Worm (Caenorhabditis elegans) whole organism, mixed stage, embryonic: Measurements from ENCODE around the gene ZC262.4.

Experiments used
- ces-1 ChIP-seq: fragments of 150-350 bp; optimal IDR thresholded peaks from 2 replicates; lab custom pipeline; 2014; ENCODE audit warnings: missing biosample characterization, missing genetic modification reagents, missing genetic modification characterization
- elt-1 ChIP-seq: sonication (generic microtip); optimal IDR thresholded peaks from 2 replicates; lab custom pipeline; 2017; ENCODE audit warnings: missing genetic modification characterization, mild to moderate bottlenecking, missing compliant biosample characterization, antibody characterized with exemption, moderate library complexity, borderline replicate concordance; ENCODE audit not compliant: insufficient read depth
- elt-3 ChIP-seq: fragments of 150-350 bp; optimal IDR thresholded peaks from 2 replicates; lab custom pipeline; 2014; ENCODE audit warnings: missing biosample characterization, missing genetic modification characterization
- lsy-2 ChIP-seq: fragments of 150-350 bp; optimal IDR thresholded peaks from 2 replicates; lab custom pipeline; 2014; ENCODE audit warnings: missing biosample characterization, missing genetic modification characterization
- nhr-12 ChIP-seq: fragments of 150-350 bp; optimal IDR thresholded peaks from 2 replicates; lab custom pipeline; 2014; ENCODE audit warnings: missing biosample characterization, missing genetic modification characterization
- pha-4 ChIP-seq: fragments of 150-350 bp; optimal IDR thresholded peaks from 2 replicates; lab custom pipeline; 2018; ENCODE audit warnings: missing biosample characterization, missing genetic modification reagents, missing genetic modification characterization
- snpc-4 ChIP-seq: fragments of 150-350 bp; optimal IDR thresholded peaks from 2 replicates; lab custom pipeline; 2014; ENCODE audit warnings: missing biosample characterization, missing genetic modification characterization

DNA sequence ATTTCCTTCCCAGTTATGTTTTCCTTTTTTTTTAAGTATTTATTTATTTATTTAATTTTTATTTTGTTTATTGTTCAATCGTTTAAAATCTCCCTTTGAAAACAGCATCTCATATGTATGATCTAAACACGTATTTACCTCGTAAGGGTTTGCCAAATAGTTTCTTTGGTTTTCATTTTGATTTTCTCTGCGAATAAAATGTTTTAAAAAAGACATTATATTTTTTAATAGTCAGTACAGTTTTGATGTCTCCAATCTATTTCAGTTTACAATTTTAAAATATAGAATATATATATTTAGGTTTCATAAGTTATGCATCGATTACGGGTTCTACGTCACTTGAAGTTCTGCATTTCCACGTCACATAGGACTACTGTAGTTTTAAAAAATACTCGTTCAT, 46.3 kb upstream of the ZC262.4 start, which contains the start of gene R05D3.12:
- TF ChIP-seq elt-3 (tag; lab: Kevin White, UChicago) = no peak
- TF ChIP-seq nhr-12 (tag; lab: Kevin White, UChicago) = no peak
- no peak for TF ChIP-seq lsy-2 (tag; lab: Kevin White, UChicago)
- TF ChIP-seq elt-1 (tag; lab: Kevin White, UChicago) = no peak
- TF ChIP-seq pha-4 (tag; lab: Kevin White, UChicago) = no peak
- TF ChIP-seq ces-1 (GFP tag; lab: Kevin White, UChicago) = no peak
- no peak for TF ChIP-seq snpc-4 (tag; lab: Kevin White, UChicago)
